ENCODE assay signal across 5 fruit fly cellular contexts in the genomic region with DNA sequence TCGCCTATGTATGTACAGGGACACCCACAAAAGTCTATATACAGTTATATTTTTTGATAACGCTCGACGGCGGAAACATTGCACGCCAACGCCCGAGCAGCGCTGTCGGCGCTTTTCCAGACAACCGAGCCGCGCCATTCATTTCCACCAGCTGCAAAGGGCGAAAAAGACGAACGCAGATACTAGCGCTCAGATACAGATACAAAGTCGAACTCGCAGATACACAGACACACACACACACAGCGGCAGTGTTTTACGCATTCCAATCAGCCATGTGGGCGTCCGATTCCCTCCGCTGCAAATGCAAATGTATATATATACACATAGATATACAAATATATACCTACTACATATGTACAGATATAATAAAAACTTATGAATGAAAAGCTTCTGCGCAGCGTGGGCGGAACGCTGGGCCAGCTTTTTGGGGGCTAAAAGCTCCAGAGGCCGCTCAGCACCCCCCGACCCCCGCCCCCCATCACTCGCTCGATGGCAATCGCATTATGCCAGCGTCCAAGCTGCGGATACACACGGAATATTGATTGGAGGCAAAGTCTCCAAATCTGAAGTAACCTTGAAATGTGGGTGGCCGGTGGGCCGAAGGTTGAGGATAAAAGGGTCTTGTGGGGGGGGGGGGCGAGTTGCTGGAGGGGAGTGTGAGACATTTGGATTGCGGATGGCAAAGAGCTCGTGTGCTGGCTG.
TF ChIP-seq lines count a peak whose summit lies in the region.

No protein-coding gene starts in this region.

- no peak for TF ChIP-seq CTCF in whole organism, embryonic (GFP tag; optimal IDR thresholded peaks at IDR 0.05; lab: Kevin White, UChicago)

TF ChIP-seq in whole organism, adult, 20 proteins besides CTCF, POLR2A, EP300 and RAD21:
- peak; percentile 54 for TF ChIP-seq Mnt (GFP tag; optimal IDR thresholded peaks at IDR 0.05; lab: Kevin White, UChicago)
- no peak for TF ChIP-seq CG1620 (GFP tag; optimal IDR thresholded peaks at IDR 0.05; lab: Kevin White, UChicago)
- TF ChIP-seq CG12768 (GFP tag; optimal IDR thresholded peaks at IDR 0.05; lab: Kevin White, UChicago), result peak; percentile 43
- TF ChIP-seq cic (GFP tag; optimal IDR thresholded peaks at IDR 0.05; lab: Kevin White, UChicago), result peak; percentile 100

TF ChIP-seq in whole organism, embryonic, 481 proteins besides CTCF, POLR2A, EP300 and RAD21 (continues in another document):
- TF ChIP-seq Bgb (GFP tag; IDR thresholded peaks at IDR 0.05; lab: Robert Waterston, UW; ENCODE audit: partially characterized antibody), result peak; percentile 27; the same call in 1 of the 2 replicates
- peak; percentile 83 for TF ChIP-seq Deaf1 (tag; optimal IDR thresholded peaks at IDR 0.05; lab: Kevin White, UChicago)
- peak; percentile 10 for TF ChIP-seq pzg (GFP tag; optimal IDR thresholded peaks at IDR 0.05; lab: Kevin White, UChicago)
- peak; percentile 4 for TF ChIP-seq CG10431 (GFP tag; optimal IDR thresholded peaks at IDR 0.05; lab: Kevin White, UChicago)
- TF ChIP-seq CG11695 (GFP tag; IDR thresholded peaks at IDR 0.05; lab: Robert Waterston, UW), result no peak; the same call in 2 of the 3 replicates
- peak; percentile 85 for TF ChIP-seq cg (GFP tag; optimal IDR thresholded peaks at IDR 0.05; lab: Kevin White, UChicago)
- no peak for TF ChIP-seq CG1233 (GFP tag; optimal IDR thresholded peaks at IDR 0.05; lab: Kevin White, UChicago)
- TF ChIP-seq CG14860 (GFP tag; IDR thresholded peaks at IDR 0.05; lab: Robert Waterston, UW; ENCODE audit: partially characterized antibody), result 0 out of 3 replicates have a peak, but pooled peaks have one; percentile 20
- TF ChIP-seq tgo (GFP tag; IDR thresholded peaks at IDR 0.05; lab: Robert Waterston, UW), result 0 out of 3 replicates have a peak, but pooled peaks have one; percentile 48
- TF ChIP-seq CG6854 (GFP tag; optimal IDR thresholded peaks at IDR 0.05; lab: Kevin White, UChicago), result peak; percentile 54
- no peak for TF ChIP-seq CG7839 (tag; optimal IDR thresholded peaks at IDR 0.05; lab: Kevin White, UChicago)
- TF ChIP-seq eyg (GFP tag; optimal IDR thresholded peaks at IDR 0.05; lab: Kevin White, UChicago), result no peak
- no peak for TF ChIP-seq Sox102F (GFP tag; optimal IDR thresholded peaks at IDR 0.05; lab: Kevin White, UChicago)
- no peak for TF ChIP-seq fd102C (GFP tag; optimal IDR thresholded peaks at IDR 0.05; lab: Kevin White, UChicago)
- TF ChIP-seq CG32532 (GFP tag; IDR thresholded peaks at IDR 0.05; lab: Robert Waterston, UW), result peak; percentile 51; the same call in 1 of the 2 replicates
- no peak for TF ChIP-seq CG31388 (GFP tag; optimal IDR thresholded peaks at IDR 0.05; lab: Kevin White, UChicago)
- TF ChIP-seq Fer1 (GFP tag; optimal IDR thresholded peaks at IDR 0.05; lab: Kevin White, UChicago), result peak; percentile 14
- TF ChIP-seq CG5245 (GFP tag; optimal IDR thresholded peaks at IDR 0.05; lab: Kevin White, UChicago), result no peak

TF ChIP-seq in whole organism, prepupa, 60 proteins besides CTCF, POLR2A, EP300 and RAD21 (continues in another document):
- TF ChIP-seq fd59A (GFP tag; optimal IDR thresholded peaks at IDR 0.05; lab: Kevin White, UChicago) (no peak), Sox14 (GFP tag; optimal IDR thresholded peaks at IDR 0.05; lab: Kevin White, UChicago) (no peak), spab (GFP tag; optimal IDR thresholded peaks at IDR 0.05; lab: Kevin White, UChicago) (no peak), CG16779 (tag; optimal IDR thresholded peaks at IDR 0.05; lab: Kevin White, UChicago) (peak; percentile 91), CG6276 (GFP tag; optimal IDR thresholded peaks at IDR 0.05; lab: Kevin White, UChicago) (no peak), dac (GFP tag; optimal IDR thresholded peaks at IDR 0.05; lab: Kevin White, UChicago) (no peak), CG8632 (GFP tag; optimal IDR thresholded peaks at IDR 0.05; lab: Kevin White, UChicago) (no peak), Eip75B (GFP tag; optimal IDR thresholded peaks at IDR 0.05; lab: Kevin White, UChicago) (peak; percentile 1), CG3032 (tag; optimal IDR thresholded peaks at IDR 0.05; lab: Kevin White, UChicago) (no peak), Met (GFP tag; optimal IDR thresholded peaks at IDR 0.05; lab: Kevin White, UChicago) (peak; percentile 21), CG11762 (GFP tag; optimal IDR thresholded peaks at IDR 0.05; lab: Kevin White, UChicago; ENCODE audit: insufficient read depth) (no peak), salr (GFP tag; optimal IDR thresholded peaks at IDR 0.05; lab: Kevin White, UChicago) (peak in 1 of 2 experiments; percentile 16), CG8319 (GFP tag; optimal IDR thresholded peaks at IDR 0.05; lab: Kevin White, UChicago) (no peak), Smox (GFP tag; optimal IDR thresholded peaks at IDR 0.05; lab: Kevin White, UChicago) (no peak), dsx (GFP tag; optimal IDR thresholded peaks at IDR 0.05; lab: Kevin White, UChicago; ENCODE audit: poor library complexity, severe bottlenecking) (peak; percentile 69), CG15336 (GFP tag; IDR thresholded peaks at IDR 0.05; lab: Robert Waterston, UW) (no peak), svp (GFP tag; lab: Kevin White, UChicago) (peak; percentile 80), Blimp-1 (GFP tag; optimal IDR thresholded peaks at IDR 0.05; lab: Kevin White, UChicago) (no peak), fkh (GFP tag; optimal IDR thresholded peaks at IDR 0.05; lab: Kevin White, UChicago) (peak; percentile 55), CG6808 (GFP tag; optimal IDR thresholded peaks at IDR 0.05; lab: Kevin White, UChicago) (peak; percentile 62)

TF ChIP-seq in whole organism, pupa, 21 proteins besides CTCF, POLR2A, EP300 and RAD21:
- no peak for TF ChIP-seq D1 (tag; optimal IDR thresholded peaks at IDR 0.05; lab: Kevin White, UChicago)
- TF ChIP-seq Pif1A (GFP tag; optimal IDR thresholded peaks at IDR 0.05; lab: Kevin White, UChicago), result no peak
- no peak for TF ChIP-seq CG8301 (tag; optimal IDR thresholded peaks at IDR 0.05; lab: Kevin White, UChicago)
- TF ChIP-seq rn (GFP tag; IDR thresholded peaks at IDR 0.05; lab: Robert Waterston, UW), result no peak
- TF ChIP-seq Ets98B (GFP tag; IDR thresholded peaks at IDR 0.05; lab: Robert Waterston, UW), result no peak
- no peak for TF ChIP-seq CG15710 (tag; optimal IDR thresholded peaks at IDR 0.05; lab: Kevin White, UChicago)
- TF ChIP-seq gl (tag; optimal IDR thresholded peaks at IDR 0.05; lab: Kevin White, UChicago), result peak; percentile 8
- peak; percentile 37; the same call in 2 of the 3 replicates for TF ChIP-seq fd96Ca (GFP tag; IDR thresholded peaks at IDR 0.05; lab: Robert Waterston, UW)
- peak; percentile 0 for TF ChIP-seq Snoo (tag; optimal IDR thresholded peaks at IDR 0.05; lab: Kevin White, UChicago)
- TF ChIP-seq CG12605 (GFP tag; IDR thresholded peaks at IDR 0.05; lab: Robert Waterston, UW), result no peak; the same call in 1 of the 2 replicates
- TF ChIP-seq CG32121 (GFP tag; IDR thresholded peaks at IDR 0.05; lab: Robert Waterston, UW), result peak; percentile 52; the same call in 1 of the 2 replicates
- no peak for TF ChIP-seq CG17806 (tag; optimal IDR thresholded peaks at IDR 0.05; lab: Kevin White, UChicago)
- peak; percentile 15 for TF ChIP-seq CG8159 (tag; optimal IDR thresholded peaks at IDR 0.05; lab: Kevin White, UChicago)
- peak; percentile 64 for TF ChIP-seq EcR (GFP tag; optimal IDR thresholded peaks at IDR 0.05; lab: Kevin White, UChicago)
- peak; percentile 87 for TF ChIP-seq CG13204 (GFP tag; optimal IDR thresholded peaks at IDR 0.05; lab: Kevin White, UChicago)
- no peak for TF ChIP-seq CG10348 (GFP tag; IDR thresholded peaks at IDR 0.05; lab: Robert Waterston, UW)
- TF ChIP-seq CG34367 (tag; optimal IDR thresholded peaks at IDR 0.05; lab: Kevin White, UChicago), result no peak
- no peak for TF ChIP-seq CG9948 (tag; optimal IDR thresholded peaks at IDR 0.05; lab: Kevin White, UChicago)
- peak; percentile 39 for TF ChIP-seq Pif1B (GFP tag; optimal IDR thresholded peaks at IDR 0.05; lab: Kevin White, UChicago)
- TF ChIP-seq CG4496 (GFP tag; IDR thresholded peaks at IDR 0.05; lab: Robert Waterston, UW), result no peak; the same call in 2 of the 3 replicates
- TF ChIP-seq CG14655 (GFP tag; optimal IDR thresholded peaks at IDR 0.05; lab: Kevin White, UChicago), result no peak

TF ChIP-seq in whole organism, wandering third instar larva, 38 proteins besides CTCF, POLR2A, EP300 and RAD21:
- TF ChIP-seq CG9705 (GFP tag; optimal IDR thresholded peaks at IDR 0.05; lab: Kevin White, UChicago) (no peak), Dfd (GFP tag; optimal IDR thresholded peaks at IDR 0.05; lab: Kevin White, UChicago) (peak; percentile 61), usp (GFP tag; optimal IDR thresholded peaks at IDR 0.05; lab: Kevin White, UChicago) (no peak), Dif (GFP tag; optimal IDR thresholded peaks at IDR 0.05; lab: Kevin White, UChicago; ENCODE audit: partially characterized antibody) (peak; percentile 7), dl (GFP tag; optimal IDR thresholded peaks at IDR 0.05; lab: Kevin White, UChicago; ENCODE audit: insufficient read depth in 1 of 2, partially characterized antibody in 2 of 2) (no peak), psq (GFP tag; optimal IDR thresholded peaks at IDR 0.05; lab: Kevin White, UChicago) (no peak), Vsx2 (GFP tag; optimal IDR thresholded peaks at IDR 0.05; lab: Kevin White, UChicago; ENCODE audit: partially characterized antibody) (no peak), tai (GFP tag; optimal IDR thresholded peaks at IDR 0.05; lab: Kevin White, UChicago) (no peak), sage (GFP tag; optimal IDR thresholded peaks at IDR 0.05; lab: Kevin White, UChicago) (peak; percentile 24)
